Worm (Caenorhabditis elegans) whole organism, L1 larva: ENCODE results near the gene Y39G8B.2.

Source experiments
- F16B12.6 ChIP-seq: fragments of 150-350 bp; optimal IDR thresholded peaks from 2 replicates; lab custom pipeline; 2014; ENCODE audit warnings: missing biosample characterization, missing genetic modification characterization
- aly-2 ChIP-seq: fragments of 150-350 bp; optimal IDR thresholded peaks from 2 replicates; lab custom pipeline; 2014; ENCODE audit warnings: missing biosample characterization, missing genetic modification characterization
- blmp-1 ChIP-seq: fragments of 150-350 bp; optimal IDR thresholded peaks from 2 replicates; lab custom pipeline; 2014; ENCODE audit warnings: missing biosample characterization, missing genetic modification characterization
- ceh-63 ChIP-seq: fragments of 200-800 bp; sonication (Bioruptor generic); optimal IDR thresholded peaks from 2 replicates; lab custom pipeline; 2018; ENCODE audit warnings: mild to moderate bottlenecking, missing genetic modification characterization, missing compliant biosample characterization
- ceh-82 ChIP-seq, 3 experiments: fragments of 150-350 bp in 1 of 3; sonication (generic microtip) in 2 of 3; optimal IDR thresholded peaks; 2 replicates each; lab custom pipeline; 2014 to 2017; ENCODE audit warnings: missing biosample characterization in 3 of 3, missing genetic modification characterization in 3 of 3
- dpl-1 ChIP-seq, 3 experiments: fragments of 150-350 bp in 2 of 3; sonication (generic microtip) in 1 of 3; optimal IDR thresholded peaks; 2 replicates each; lab custom pipeline; 2014 to 2017; ENCODE audit warnings: missing biosample characterization in 3 of 3, missing genetic modification characterization in 3 of 3, missing genetic modification reagents in 3 of 3
- efl-1 ChIP-seq, 4 experiments: fragments of 150-350 bp; optimal IDR thresholded peaks in 3 of 4; peaks in 1 of 4; 1 replicate in 1 of 4; 2 replicates in 3 of 4; lab custom pipeline; 2014; ENCODE audit warnings: missing biosample characterization in 2 of 4, missing genetic modification characterization in 2 of 4, missing genetic modification reagents in 2 of 4
- efl-3 ChIP-seq: fragments of 200-800 bp; sonication (Bioruptor generic); optimal IDR thresholded peaks from 2 replicates; lab custom pipeline; 2018; ENCODE audit warnings: mild to moderate bottlenecking, missing genetic modification characterization, missing compliant biosample characterization
- egl-27 ChIP-seq, 2 experiments: fragments of 150-350 bp in 1 of 2; sonication (generic microtip); optimal IDR thresholded peaks; 3 replicates each; lab custom pipeline; 2017 to 2018; ENCODE audit warnings: missing biosample characterization in 2 of 2, missing genetic modification characterization in 2 of 2, missing genetic modification reagents in 2 of 2
- elt-2 ChIP-seq: sonication (generic microtip); optimal IDR thresholded peaks from 2 replicates; lab custom pipeline; 2016; ENCODE audit warnings: missing genetic modification characterization, mild to moderate bottlenecking, inconsistent platforms, missing compliant biosample characterization, missing genetic modification reagents
- elt-3 ChIP-seq, 6 experiments: fragments of 150-350 bp in 1 of 6; sonication (generic microtip); optimal IDR thresholded peaks; 2 replicates each; lab custom pipeline; 2017 to 2018; ENCODE audit warnings: missing biosample characterization in 6 of 6, missing genetic modification characterization in 6 of 6, inconsistent platforms in 1 of 6
- fkh-10 ChIP-seq: sonication (generic microtip); optimal IDR thresholded peaks from 2 replicates; lab custom pipeline; 2017; ENCODE audit warnings: missing biosample characterization, missing genetic modification reagents, missing genetic modification characterization
- fkh-8 ChIP-seq: sonication (generic microtip); optimal IDR thresholded peaks from 2 replicates; lab custom pipeline; 2016; ENCODE audit warnings: mild to moderate bottlenecking, missing genetic modification characterization, missing compliant biosample characterization
- fos-1 ChIP-seq: fragments of 150-350 bp; optimal IDR thresholded peaks from 2 replicates; lab custom pipeline; 2014; ENCODE audit warnings: missing biosample characterization, missing genetic modification characterization
- grh-1 ChIP-seq: fragments of 200-800 bp; sonication (Bioruptor generic); IDR thresholded peaks from 2 replicates; pipeline ENCODE4 v1.3.6; 2022; ENCODE audit warnings: missing genetic modification reagents, missing genetic modification characterization, missing compliant biosample characterization
- hlh-4 ChIP-seq: sonication (generic microtip); optimal IDR thresholded peaks from 2 replicates; lab custom pipeline; 2016; ENCODE audit warnings: mild to moderate bottlenecking, missing genetic modification characterization, missing compliant biosample characterization
- isw-1 ChIP-seq: fragments of 200-800 bp; sonication (Bioruptor generic); IDR thresholded peaks from 2 replicates; pipeline ENCODE4 v1.3.6; 2022; ENCODE audit warnings: missing genetic modification characterization, missing compliant biosample characterization
- jun-1 ChIP-seq: fragments of 150-350 bp; optimal IDR thresholded peaks from 2 replicates; lab custom pipeline; 2014; ENCODE audit warnings: missing biosample characterization, missing genetic modification reagents, missing genetic modification characterization
- lin-13 ChIP-seq: fragments of 150-350 bp; optimal IDR thresholded peaks from 2 replicates; lab custom pipeline; 2014; ENCODE audit warnings: missing biosample characterization, missing genetic modification reagents, missing genetic modification characterization
- lin-14 ChIP-seq: fragments of 200-800 bp; sonication (Bioruptor generic); optimal IDR thresholded peaks from 2 replicates; lab custom pipeline; 2018; ENCODE audit warnings: mild to moderate bottlenecking, missing genetic modification characterization, moderate library complexity, missing compliant biosample characterization
- lin-15B ChIP-seq: fragments of 150-350 bp; sonication (generic microtip); optimal IDR thresholded peaks from 3 replicates; lab custom pipeline; 2014; ENCODE audit warnings: missing biosample characterization, missing genetic modification characterization
- lin-35 ChIP-seq, 2 experiments: fragments of 150-350 bp; optimal IDR thresholded peaks; 2 replicates each; lab custom pipeline; 2014; ENCODE audit warnings: missing biosample characterization in 2 of 2, missing genetic modification characterization in 2 of 2, missing genetic modification reagents in 2 of 2
- lsy-2 ChIP-seq, 2 experiments: fragments of 150-350 bp; optimal IDR thresholded peaks; 2 replicates each; lab custom pipeline; 2014; ENCODE audit warnings: missing biosample characterization in 2 of 2, missing genetic modification characterization in 2 of 2
- mef-2 ChIP-seq: fragments of 150-350 bp; optimal IDR thresholded peaks from 2 replicates; lab custom pipeline; 2014; ENCODE audit warnings: missing biosample characterization, missing genetic modification characterization
- mep-1 ChIP-seq: fragments of 150-350 bp; optimal IDR thresholded peaks from 2 replicates; lab custom pipeline; 2014; ENCODE audit warnings: missing biosample characterization, missing genetic modification characterization
- nhr-11 ChIP-seq: fragments of 150-350 bp; optimal IDR thresholded peaks from 2 replicates; lab custom pipeline; 2014; ENCODE audit warnings: missing biosample characterization, missing genetic modification characterization
- nhr-19 ChIP-seq: fragments of 200-800 bp; sonication (Bioruptor generic); conservative IDR thresholded peaks from 2 replicates; pipeline ENCODE4 v1.3.6; 2022; ENCODE audit warnings: missing genetic modification characterization, missing compliant biosample characterization
- nhr-20 ChIP-seq: sonication (generic microtip); optimal IDR thresholded peaks from 2 replicates; lab custom pipeline; 2016; ENCODE audit warnings: mild to moderate bottlenecking, missing genetic modification characterization, missing compliant biosample characterization
- nhr-85 ChIP-seq: sonication (generic microtip); peaks from one replicate; lab custom pipeline; 2016; ENCODE audit warnings: missing genetic modification characterization, inconsistent platforms, missing compliant biosample characterization
- nhr-90 ChIP-seq: sonication (generic microtip); optimal IDR thresholded peaks from 2 replicates; lab custom pipeline; 2016; ENCODE audit warnings: mild to moderate bottlenecking, missing genetic modification characterization, missing compliant biosample characterization; ENCODE audit not compliant: poor library complexity
- snu-23 ChIP-seq: sonication (generic microtip); optimal IDR thresholded peaks from 2 replicates; lab custom pipeline; 2016; ENCODE audit warnings: missing genetic modification characterization, missing compliant biosample characterization
- sox-4 ChIP-seq: sonication (generic microtip); optimal IDR thresholded peaks from 2 replicates; lab custom pipeline; 2016; ENCODE audit warnings: missing genetic modification characterization, missing compliant biosample characterization
- sptf-1 ChIP-seq: fragments of 150-350 bp; optimal IDR thresholded peaks from 2 replicates; lab custom pipeline; 2014; ENCODE audit warnings: missing biosample characterization, missing genetic modification characterization
- unc-62 ChIP-seq: fragments of 150-350 bp; optimal IDR thresholded peaks from 2 replicates; lab custom pipeline; 2014; ENCODE audit warnings: missing biosample characterization, missing genetic modification reagents, missing genetic modification characterization
- unc-98 ChIP-seq: fragments of 200-800 bp; sonication (Bioruptor generic); IDR thresholded peaks from 2 replicates; pipeline ENCODE4 v1.3.6; 2022; ENCODE audit warnings: missing genetic modification characterization, missing compliant biosample characterization
- vab-15 ChIP-seq: sonication (generic microtip); optimal IDR thresholded peaks from 2 replicates; lab custom pipeline; 2017; ENCODE audit warnings: missing genotype, mild to moderate bottlenecking, missing genetic modification characterization, missing compliant biosample characterization
- ztf-11 ChIP-seq, 2 experiments: sonication (generic microtip); optimal IDR thresholded peaks; 2 replicates each; lab custom pipeline; 2016 to 2017; ENCODE audit warnings: missing genetic modification characterization in 2 of 2, missing biosample characterization in 1 of 2, missing compliant biosample characterization in 1 of 2

The Y39G8B.2 gene

ce11 chrII:13954077-13954476 lies 21.9 kb downstream of the Y39G8B.2 start (continued):
- TF ChIP-seq nhr-20 (tag; lab: Kevin White, UChicago), result peak; percentile 61
- TF ChIP-seq mep-1, result peak; percentile 64
- no peak for TF ChIP-seq fkh-10 (GFP tag; lab: Kevin White, UChicago)
- peak; percentile 83 for TF ChIP-seq lin-14
- TF ChIP-seq jun-1 (tag; lab: Kevin White, UChicago), result no peak
- no peak for TF ChIP-seq isw-1 (GFP tag; lab: Robert Waterston, UW)
- peak in 1 of 3 experiments; percentile 28 for TF ChIP-seq dpl-1 (GFP tag; optimal IDR thresholded peaks at IDR 0.05; lab: Kevin White, UChicago)
- TF ChIP-seq mef-2 (tag; lab: Kevin White, UChicago), result no peak
- 0 out of 2 replicates have a peak, but pooled peaks have one; percentile 6 for TF ChIP-seq nhr-19 (GFP tag; lab: Robert Waterston, UW)
- peak; percentile 45 for TF ChIP-seq nhr-90 (tag; lab: Kevin White, UChicago)
- no peak for TF ChIP-seq efl-3 (GFP tag; lab: Kevin White, UChicago)
- no peak for TF ChIP-seq egl-27 (tag; optimal IDR thresholded peaks at IDR 0.05; lab: Kevin White, UChicago)
- TF ChIP-seq ztf-11 (tag; optimal IDR thresholded peaks at IDR 0.05; lab: Kevin White, UChicago), result no peak
- no peak for TF ChIP-seq fkh-8 (tag; lab: Kevin White, UChicago)
- TF ChIP-seq lin-35 (GFP tag; optimal IDR thresholded peaks at IDR 0.05; lab: Kevin White, UChicago), result peak in 1 of 2 experiments; percentile 44
- TF ChIP-seq lin-13, result no peak
- no peak for TF ChIP-seq fos-1 (tag; lab: Kevin White, UChicago)
- no peak for TF ChIP-seq ceh-82 (tag; optimal IDR thresholded peaks at IDR 0.05; lab: Kevin White, UChicago)
- TF ChIP-seq ceh-63 (GFP tag; lab: Kevin White, UChicago), result no peak
- no peak for TF ChIP-seq nhr-11 (tag; lab: Kevin White, UChicago)
- no peak for TF ChIP-seq sox-4 (tag; lab: Kevin White, UChicago)
- TF ChIP-seq efl-1 (optimal IDR thresholded peaks at IDR 0.05; lab: Kevin White, UChicago), result peak; percentile 25 to 28
- peak in 1 of 2 experiments; percentile 74 for TF ChIP-seq efl-1 (GFP tag; optimal IDR thresholded peaks at IDR 0.05 in 1 of 2; lab: Kevin White, UChicago)
- peak; percentile 25 for TF ChIP-seq nhr-85 (tag; lab: Kevin White, UChicago)
- peak; percentile 16 to 38 for TF ChIP-seq lsy-2 (tag; optimal IDR thresholded peaks at IDR 0.05; lab: Kevin White, UChicago)
- TF ChIP-seq unc-62 (GFP tag; lab: Kevin White, UChicago), result no peak
- no peak for TF ChIP-seq vab-15 (tag; lab: Kevin White, UChicago)
- no peak for TF ChIP-seq hlh-4 (tag; lab: Kevin White, UChicago)
- TF ChIP-seq elt-3 (tag; optimal IDR thresholded peaks at IDR 0.05; lab: Kevin White, UChicago), result peak in 1 of 6 experiments; percentile 39
- TF ChIP-seq blmp-1 (tag; lab: Kevin White, UChicago), result peak; percentile 3
- peak; percentile 38 for TF ChIP-seq snu-23
- TF ChIP-seq, all 84 proteins: peak for 17

DNA sequence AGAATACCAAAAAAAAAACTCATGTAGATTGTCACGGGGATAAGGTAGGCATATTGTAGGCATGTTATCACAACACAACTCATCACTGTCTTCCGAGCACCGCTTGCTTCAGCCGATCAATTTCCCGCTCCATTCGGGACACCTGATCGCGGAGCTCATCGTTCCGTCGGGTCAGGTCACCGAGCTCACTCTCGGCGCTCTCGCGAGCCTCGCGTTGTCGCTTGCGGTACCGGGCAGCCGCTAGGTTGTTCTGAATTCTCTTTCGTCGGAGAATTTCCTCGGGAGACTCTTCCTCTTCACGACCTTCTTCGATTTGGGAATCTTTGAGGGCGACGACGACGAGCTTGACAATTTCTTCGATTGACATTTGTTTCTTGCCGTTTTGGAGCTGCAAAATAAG lies 24.0 kb downstream of the Y39G8B.2 start:
- no peak for TF ChIP-seq grh-1 (GFP tag; lab: Robert Waterston, UW)
- TF ChIP-seq unc-98 (GFP tag; lab: Robert Waterston, UW), result no peak
- TF ChIP-seq ceh-82 (tag; optimal IDR thresholded peaks at IDR 0.05; lab: Kevin White, UChicago), result no peak
- TF ChIP-seq elt-3 (tag; optimal IDR thresholded peaks at IDR 0.05; lab: Kevin White, UChicago), result no peak
- TF ChIP-seq nhr-90 (tag; lab: Kevin White, UChicago), result no peak
- TF ChIP-seq aly-2 (tag; lab: Kevin White, UChicago), result no peak

- TF ChIP-seq nhr-85 (tag; lab: Kevin White, UChicago) (peak; percentile 20), sptf-1 (tag; lab: Kevin White, UChicago) (no peak), elt-2 (tag; lab: Kevin White, UChicago) (peak; percentile 26)
These were observed 26.7 kb downstream of the Y39G8B.2 start, which contains the start of gene sre-44 for ce11 chrII:13949290-13949689. Gene sre-44 (plus strand): TSS chrII:13949590.

- TF ChIP-seq F16B12.6 (tag; lab: Kevin White, UChicago), result no peak
- peak; percentile 44 for TF ChIP-seq elt-2 (tag; lab: Kevin White, UChicago)
- TF ChIP-seq blmp-1 (tag; lab: Kevin White, UChicago), result no peak
- TF ChIP-seq nhr-19 (GFP tag; lab: Robert Waterston, UW), result no peak
- TF ChIP-seq lin-15B (tag; lab: Kevin White, UChicago), result no peak
These were observed 30.5 kb downstream of the Y39G8B.2 start for ce11 chrII:13945527-13945926.
